Worm (Caenorhabditis elegans) whole organism, midembryonic: ENCODE data around the gene C43F9.5.

Experiments
- T22C8.4 ChIP-seq: fragments of 200-800 bp; sonication (Bioruptor generic); IDR thresholded peaks from 2 replicates; pipeline ENCODE4 v1.3.6; 2022; ENCODE audit warnings: missing genetic modification characterization, missing compliant biosample characterization
- cog-1 ChIP-seq: sonication (generic microtip); optimal IDR thresholded peaks from 2 replicates; lab custom pipeline; 2016; ENCODE audit warnings: missing genetic modification characterization, missing compliant biosample characterization
- flt-1 ChIP-seq: fragments of 200-800 bp; sonication (Bioruptor generic); IDR thresholded peaks from 2 replicates; pipeline ENCODE4 v1.3.6; 2022; ENCODE audit warnings: missing genetic modification characterization, missing compliant biosample characterization
- klf-2 ChIP-seq: fragments of 200-800 bp; sonication (Bioruptor generic); conservative IDR thresholded peaks from 2 replicates; pipeline ENCODE4 v1.3.6; 2022; ENCODE audit warnings: missing genetic modification reagents, missing genetic modification characterization, missing compliant biosample characterization
- med-1 ChIP-seq: sonication (generic microtip); optimal IDR thresholded peaks from 2 replicates; lab custom pipeline; 2017; ENCODE audit warnings: missing genetic modification characterization, mild to moderate bottlenecking, missing compliant biosample characterization, antibody characterized with exemption, missing genetic modification reagents; ENCODE audit not compliant: insufficient read depth
- ref-1 ChIP-seq: fragments of 200-800 bp; sonication (Bioruptor generic); conservative IDR thresholded peaks from 2 replicates; pipeline ENCODE4 v1.3.6; 2022; ENCODE audit warnings: missing genetic modification reagents, missing genetic modification characterization, missing compliant biosample characterization
- tab-1 ChIP-seq: fragments of 200-800 bp; sonication (Bioruptor generic); IDR thresholded peaks from 2 replicates; pipeline ENCODE4 v1.3.6; 2022; ENCODE audit warnings: missing genetic modification characterization, missing compliant biosample characterization
- ztf-23 ChIP-seq: fragments of 200-800 bp; sonication (Bioruptor generic); IDR thresholded peaks from 2 replicates; pipeline ENCODE4 v1.3.6; 2022; ENCODE audit warnings: missing genetic modification reagents, missing genetic modification characterization, missing compliant biosample characterization
- ztf-29 ChIP-seq: fragments of 200-800 bp; sonication (Bioruptor generic); IDR thresholded peaks from 2 replicates; pipeline ENCODE4 v1.3.6; 2022; ENCODE audit warnings: missing genetic modification reagents, missing genetic modification characterization, missing compliant biosample characterization

The C43F9.5 gene

DNA sequence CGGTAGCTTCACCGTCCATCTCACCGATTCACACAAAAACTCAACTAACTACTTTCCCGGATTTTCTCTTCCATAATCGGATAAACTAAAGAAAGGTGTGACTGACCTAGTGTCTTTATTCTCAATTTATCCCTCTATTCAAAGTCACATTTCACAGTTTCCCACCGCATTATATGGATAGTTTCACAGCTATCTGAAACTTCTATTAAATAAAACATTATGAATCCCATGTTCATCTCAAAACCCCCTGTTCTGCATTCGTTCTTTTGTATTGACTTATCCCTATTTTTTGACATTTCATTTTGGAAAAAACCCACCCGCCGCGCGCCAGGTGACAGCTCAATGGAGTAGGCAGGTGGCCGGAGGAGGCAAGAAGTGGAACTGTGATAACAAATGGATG lies 22.7 kb downstream of the C43F9.5 start:
- no peak for TF ChIP-seq ztf-29
- no peak for TF ChIP-seq ztf-23
- TF ChIP-seq T22C8.4: no peak
- no peak for TF ChIP-seq cog-1 (tag; lab: Kevin White, UChicago)
- TF ChIP-seq ref-1 (GFP tag; lab: Robert Waterston, UW): no peak
- no peak for TF ChIP-seq med-1 (GFP tag; lab: Kevin White, UChicago)
- no peak for TF ChIP-seq klf-2 (GFP tag; lab: Robert Waterston, UW)
- no peak for TF ChIP-seq flt-1 (GFP tag; lab: Robert Waterston, UW)
- no peak for TF ChIP-seq tab-1 (GFP tag; lab: Robert Waterston, UW)

DNA sequence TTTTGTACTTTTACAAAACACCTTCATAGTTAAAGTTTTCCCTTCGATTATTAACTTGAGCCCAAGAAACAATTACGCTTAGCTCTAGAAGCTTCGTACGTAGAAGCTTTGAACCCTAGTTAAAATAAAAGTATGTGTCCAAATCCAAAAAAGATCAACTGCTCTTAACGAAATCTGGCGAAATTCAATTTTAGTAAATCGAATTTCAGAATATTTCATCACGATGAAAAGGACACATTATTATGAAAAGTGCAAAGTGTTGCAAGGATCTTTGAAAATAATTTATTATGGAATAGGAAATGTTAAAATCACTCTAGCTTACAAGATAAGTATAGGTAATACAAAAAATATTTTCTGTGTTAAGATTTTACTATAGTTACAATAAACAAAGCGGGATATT lies 25.3 kb downstream of the C43F9.5 start:
- TF ChIP-seq tab-1 (GFP tag; lab: Robert Waterston, UW) (no peak), T22C8.4 (no peak), ref-1 (GFP tag; lab: Robert Waterston, UW) (no peak), flt-1 (GFP tag; lab: Robert Waterston, UW) (no peak), klf-2 (GFP tag; lab: Robert Waterston, UW) (no peak), cog-1 (tag; lab: Kevin White, UChicago) (no peak)

DNA sequence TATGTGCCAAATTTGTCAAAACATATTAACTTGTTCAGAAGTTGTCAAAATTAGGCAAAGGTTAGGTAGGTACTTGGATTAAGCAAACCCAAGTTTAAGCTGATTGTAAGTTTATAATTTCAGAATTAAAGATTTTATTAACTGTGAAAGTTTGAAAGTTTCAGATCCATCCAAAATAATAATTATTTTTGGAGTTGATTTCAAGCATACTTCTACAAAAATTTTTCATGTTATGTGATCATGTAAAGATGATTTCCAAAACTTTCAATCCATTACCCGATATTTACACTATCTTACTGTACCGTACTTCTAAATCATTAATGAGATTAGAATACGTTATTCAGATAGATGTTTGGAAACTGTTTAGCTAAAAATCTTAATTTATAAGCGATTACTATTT lies 25.9 kb downstream of the C43F9.5 start:
- no peak for TF ChIP-seq cog-1 (tag; lab: Kevin White, UChicago)
- TF ChIP-seq flt-1 (GFP tag; lab: Robert Waterston, UW): no peak
- no peak for TF ChIP-seq klf-2 (GFP tag; lab: Robert Waterston, UW)
- TF ChIP-seq ref-1 (GFP tag; lab: Robert Waterston, UW): no peak
- TF ChIP-seq tab-1 (GFP tag; lab: Robert Waterston, UW): no peak

DNA sequence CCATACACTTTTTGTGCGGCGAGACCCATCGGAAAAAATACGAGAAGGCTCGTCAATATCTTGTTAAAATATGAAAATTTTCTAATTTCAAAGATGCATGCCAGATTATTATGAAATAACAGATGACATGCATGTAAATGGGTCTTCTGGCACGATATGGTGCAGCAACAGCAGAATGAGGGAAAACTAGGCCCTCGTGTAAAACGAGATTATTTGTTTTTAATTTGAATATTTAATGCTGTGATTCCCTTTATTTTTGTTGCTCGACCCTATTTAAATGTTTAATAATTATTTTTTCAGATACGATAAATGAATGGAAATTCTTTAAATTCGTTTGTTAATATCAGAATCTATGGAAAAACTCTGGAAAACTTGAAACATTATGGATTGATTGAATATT lies 28.9 kb downstream of the C43F9.5 start, which contains the start of gene him-8:
Gene him-8, plus strand, starts transcription at position 301 of the 400 bp plus-strand sequence.
- TF ChIP-seq tab-1 (GFP tag; lab: Robert Waterston, UW): no peak
- TF ChIP-seq klf-2 (GFP tag; lab: Robert Waterston, UW): no peak
- TF ChIP-seq flt-1 (GFP tag; lab: Robert Waterston, UW): no peak
- no peak for TF ChIP-seq ztf-29
- no peak for TF ChIP-seq cog-1 (tag; lab: Kevin White, UChicago)
- TF ChIP-seq ztf-23: no peak
- TF ChIP-seq T22C8.4: no peak

ce11 chrIV:10558415-10558814 lies 32.1 kb downstream of the C43F9.5 start, which contains the start of gene zim-3:
Gene zim-3 (plus strand): TSS chrIV:10558715.
- TF ChIP-seq cog-1 (tag; lab: Kevin White, UChicago) (no peak), klf-2 (GFP tag; lab: Robert Waterston, UW) (no peak), ztf-29 (no peak), flt-1 (GFP tag; lab: Robert Waterston, UW) (no peak), med-1 (GFP tag; lab: Kevin White, UChicago) (no peak)

ce11 chrIV:10554947-10555346 lies 35.6 kb downstream of the C43F9.5 start, which contains the start of gene zim-2:
Gene zim-2 (plus strand): TSS chrIV:10555247.
- no peak for TF ChIP-seq cog-1 (tag; lab: Kevin White, UChicago)
- no peak for TF ChIP-seq tab-1 (GFP tag; lab: Robert Waterston, UW)
- no peak for TF ChIP-seq med-1 (GFP tag; lab: Kevin White, UChicago)
- TF ChIP-seq ztf-29: no peak
- no peak for TF ChIP-seq flt-1 (GFP tag; lab: Robert Waterston, UW)
- no peak for TF ChIP-seq ref-1 (GFP tag; lab: Robert Waterston, UW)
- TF ChIP-seq klf-2 (GFP tag; lab: Robert Waterston, UW): no peak
- TF ChIP-seq ztf-23: no peak
- no peak for TF ChIP-seq T22C8.4

ce11 chrIV:10548546-10548945 lies 42.0 kb downstream of the C43F9.5 start:
- TF ChIP-seq ref-1 (GFP tag; lab: Robert Waterston, UW) (peak; percentile 62), tab-1 (GFP tag; lab: Robert Waterston, UW) (0 out of 2 replicates have a peak, but pooled peaks have one; percentile 53)

- no peak for TF ChIP-seq ztf-23
- TF ChIP-seq cog-1 (tag; lab: Kevin White, UChicago): no peak
- no peak for TF ChIP-seq ztf-29
- TF ChIP-seq tab-1 (GFP tag; lab: Robert Waterston, UW): no peak
- no peak for TF ChIP-seq klf-2 (GFP tag; lab: Robert Waterston, UW)
- TF ChIP-seq med-1 (GFP tag; lab: Kevin White, UChicago): no peak
- no peak for TF ChIP-seq T22C8.4
- TF ChIP-seq flt-1 (GFP tag; lab: Robert Waterston, UW): no peak
- TF ChIP-seq ref-1 (GFP tag; lab: Robert Waterston, UW): no peak
Measured at ce11 chrIV:10546589-10547136, 43.9 kb downstream of the C43F9.5 start, which contains the start of gene zim-1. Gene zim-1 (plus strand): TSS chrIV:10547086.

DNA sequence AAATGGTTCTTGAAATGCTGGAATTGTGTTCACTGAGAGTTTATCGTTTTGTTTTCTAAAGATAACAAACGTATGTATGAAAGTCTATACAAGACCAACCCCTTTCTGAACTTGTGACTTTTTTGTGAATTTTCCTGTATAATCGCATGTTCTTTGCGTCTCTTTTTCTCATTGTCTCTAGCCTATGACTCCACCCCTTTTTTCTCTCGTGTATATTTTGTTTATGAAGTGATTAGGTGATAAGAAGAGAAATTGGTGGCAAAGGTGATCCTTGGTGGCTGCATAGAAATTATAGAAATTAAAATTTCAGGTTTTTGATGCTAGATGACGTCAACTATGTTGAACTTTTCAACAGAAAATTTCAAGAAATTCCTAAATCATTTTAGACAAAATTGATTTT lies 45.5 kb downstream of the C43F9.5 start, which contains the start of gene T07G12.5:
Gene T07G12.5, minus strand, starts transcription at position 101 of the 400 bp plus-strand sequence.
- no peak for TF ChIP-seq T22C8.4
- no peak for TF ChIP-seq tab-1 (GFP tag; lab: Robert Waterston, UW)
- no peak for TF ChIP-seq med-1 (GFP tag; lab: Kevin White, UChicago)
- TF ChIP-seq ztf-23: no peak
- TF ChIP-seq ztf-29: no peak
- TF ChIP-seq klf-2 (GFP tag; lab: Robert Waterston, UW): no peak
- no peak for TF ChIP-seq cog-1 (tag; lab: Kevin White, UChicago)
- no peak for TF ChIP-seq flt-1 (GFP tag; lab: Robert Waterston, UW)
- no peak for TF ChIP-seq ref-1 (GFP tag; lab: Robert Waterston, UW)

DNA sequence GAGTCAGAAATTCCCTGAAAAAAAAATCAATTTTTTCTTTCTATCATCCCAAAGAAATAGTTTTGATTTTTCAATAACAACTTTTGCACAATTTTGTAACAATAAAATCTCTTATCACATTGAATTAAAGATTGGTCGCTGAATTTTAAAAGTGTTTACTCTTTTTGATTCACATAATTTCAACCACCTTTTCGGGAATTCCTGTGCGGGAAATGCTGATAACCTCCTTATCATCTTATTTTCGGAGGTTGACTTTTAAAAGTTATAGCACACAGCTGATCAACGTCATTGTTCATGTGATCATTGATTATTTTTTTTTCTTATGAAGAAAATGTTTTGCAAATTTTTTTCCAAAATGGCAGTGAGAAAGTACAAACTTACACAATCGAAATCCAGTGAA lies 47.2 kb downstream of the C43F9.5 start:
- TF ChIP-seq cog-1 (tag; lab: Kevin White, UChicago) (no peak), med-1 (GFP tag; lab: Kevin White, UChicago) (no peak), T22C8.4 (no peak), ref-1 (GFP tag; lab: Robert Waterston, UW) (no peak), ztf-23 (no peak), flt-1 (GFP tag; lab: Robert Waterston, UW) (no peak), ztf-29 (no peak), tab-1 (GFP tag; lab: Robert Waterston, UW) (no peak), klf-2 (GFP tag; lab: Robert Waterston, UW) (no peak)
